Worm (Caenorhabditis elegans): ENCODE measurements around the gene crh-1.

DNA sequence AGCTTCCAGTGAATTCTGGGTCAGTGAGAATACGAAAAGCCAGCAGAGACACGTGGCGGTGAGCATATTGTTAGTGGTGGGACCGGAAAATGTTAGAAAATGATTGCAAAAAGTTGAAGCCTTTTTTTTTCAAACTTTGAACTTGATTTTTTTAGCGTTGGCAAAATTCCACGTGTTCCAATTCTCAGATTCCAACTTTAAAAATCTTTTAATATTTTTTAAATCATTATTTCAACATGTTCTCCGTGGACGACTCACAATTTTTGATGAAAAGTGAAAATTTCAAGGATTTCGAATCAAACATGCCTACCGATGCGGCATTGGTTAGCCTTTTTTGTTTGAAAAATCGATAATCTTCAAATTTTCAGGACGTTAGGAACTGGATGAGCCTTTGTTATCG is 45.2 kb upstream of the crh-1 start, which contains the start of the genes Y66A7A.9 and Y66A7A.4:
- no peak for TF ChIP-seq ceh-82 (tag; optimal IDR thresholded peaks at IDR 0.05)
- no peak for TF ChIP-seq lsy-2 (tag; optimal IDR thresholded peaks at IDR 0.05)
- TF ChIP-seq gmeb-1 (tag; optimal IDR thresholded peaks at IDR 0.05) = no peak
- TF ChIP-seq ZK546.5 (tag; optimal IDR thresholded peaks at IDR 0.05) = no peak
